Worm (Caenorhabditis elegans) whole organism, L2 larva: ENCODE data around the gene cutl-25.

Experiments used
- gmeb-1 ChIP-seq: fragments of 150-350 bp; optimal IDR thresholded peaks from 2 replicates; lab custom pipeline; 2014; ENCODE audit warnings: missing biosample characterization, missing genetic modification characterization
- lin-39 ChIP-seq: fragments of 150-350 bp; optimal IDR thresholded peaks from 2 replicates; lab custom pipeline; 2014; ENCODE audit warnings: missing biosample characterization, missing genetic modification reagents, missing genetic modification characterization
- mdl-1 ChIP-seq, 2 experiments: fragments of 150-350 bp in 1 of 2; sonication (generic microtip) in 1 of 2; optimal IDR thresholded peaks; 2 replicates each; lab custom pipeline; 2017; ENCODE audit warnings: missing biosample characterization in 2 of 2, missing genetic modification characterization in 2 of 2
- nhr-237 ChIP-seq: fragments of 150-350 bp; optimal IDR thresholded peaks from 2 replicates; lab custom pipeline; 2014; ENCODE audit warnings: missing biosample characterization, missing genetic modification characterization
- skn-1 ChIP-seq: sonication (generic microtip); optimal IDR thresholded peaks from 2 replicates; lab custom pipeline; 2017; ENCODE audit warnings: missing biosample characterization, missing genetic modification characterization
- unc-39 ChIP-seq: fragments of 150-350 bp; optimal IDR thresholded peaks from 2 replicates; lab custom pipeline; 2014; ENCODE audit warnings: missing biosample characterization, missing genetic modification characterization
- ztf-1 ChIP-seq: fragments of 200-800 bp; sonication (Bioruptor generic); conservative IDR thresholded peaks from 2 replicates; pipeline ENCODE4 v1.3.6; 2022; ENCODE audit warnings: missing genetic modification characterization, missing compliant biosample characterization

DNA sequence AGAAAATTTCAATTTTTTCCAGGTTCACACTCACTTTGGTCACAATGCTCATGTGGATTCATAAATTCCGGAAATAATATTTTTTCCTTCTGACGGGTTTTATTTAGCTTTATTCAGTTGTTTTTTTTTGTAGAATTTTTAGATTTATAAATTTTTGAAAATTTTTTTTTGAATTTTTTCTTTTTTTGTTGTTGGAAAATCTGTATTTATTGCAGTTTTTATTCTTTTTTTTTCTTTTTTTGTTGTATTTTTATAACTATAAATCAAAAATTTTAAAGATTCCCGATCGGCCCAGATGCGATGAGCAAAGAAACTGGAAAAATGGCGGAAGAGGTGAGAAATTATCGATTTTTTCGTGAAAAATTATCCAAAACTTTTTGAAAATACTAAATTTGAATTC, 44.6 kb upstream of the cutl-25 start, which contains the start of gene ccep-135:
- no peak for TF ChIP-seq skn-1 (tag; lab: Kevin White, UChicago)
- no peak for TF ChIP-seq gmeb-1 (tag; lab: Kevin White, UChicago)
- no peak for TF ChIP-seq ztf-1
- no peak for TF ChIP-seq mdl-1 (tag; optimal IDR thresholded peaks at IDR 0.05; lab: Kevin White, UChicago)
- TF ChIP-seq lin-39, result no peak
- TF ChIP-seq unc-39 (tag; lab: Kevin White, UChicago), result no peak
- TF ChIP-seq nhr-237, result no peak
